Worm (Caenorhabditis elegans): ENCODE results near the gene W06F12.2.
A peak's percentile ranks its signal among the peaks of the same experiment; 100 is the strongest.

The W06F12.2 gene

ce11 chrIII:13718403-13718969 lies 13.0 kb downstream of the W06F12.2 start (continued):
- TF ChIP-seq Y67H2A.10 (GFP tag; conservative IDR thresholded peaks at IDR 0.05) (no peak), ztf-6 (GFP tag; IDR thresholded peaks at IDR 0.05) (no peak), F33H1.4 (GFP tag; IDR thresholded peaks at IDR 0.05) (no peak), madf-3 (GFP tag; IDR thresholded peaks at IDR 0.05) (no peak), F10E7.11 (tag; optimal IDR thresholded peaks at IDR 0.05) (no peak), ceh-40 (GFP tag; IDR thresholded peaks at IDR 0.05) (no peak), F37B4.10 (GFP tag; IDR thresholded peaks at IDR 0.05) (no peak), Y56A3A.18 (GFP tag; IDR thresholded peaks at IDR 0.05) (no peak), die-1 (tag; optimal IDR thresholded peaks at IDR 0.05) (no peak), dpl-1 (GFP tag; optimal IDR thresholded peaks at IDR 0.05) (no peak), nfya-2 (GFP tag; IDR thresholded peaks at IDR 0.05) (no peak), attf-5 (GFP tag; optimal IDR thresholded peaks at IDR 0.05) (peak; percentile 15), bed-1 (GFP tag; IDR thresholded peaks at IDR 0.05) (no peak), lsy-27 (tag; optimal IDR thresholded peaks at IDR 0.05; ENCODE audit: borderline replicate concordance, insufficient read depth) (no peak), Y95B8A.8 (GFP tag; IDR thresholded peaks at IDR 0.05) (no peak), nhr-80 (tag; optimal IDR thresholded peaks at IDR 0.05) (peak; percentile 42)

ce11 chrIII:13717505-13717904 lies 14.0 kb downstream of the W06F12.2 start:
- TF ChIP-seq F37B4.10 (GFP tag; IDR thresholded peaks at IDR 0.05) (no peak), mcd-1 (GFP tag; IDR thresholded peaks at IDR 0.05) (peak; percentile 31; the same call in 1 of the 2 replicates), nfyb-1 (GFP tag; IDR thresholded peaks at IDR 0.05) (peak; percentile 62; the same call in 1 of the 2 replicates), D2030.7 (GFP tag; IDR thresholded peaks at IDR 0.05) (no peak), chd-7 (tag; optimal IDR thresholded peaks at IDR 0.05) (peak; percentile 19), K12H6.12 (tag; optimal IDR thresholded peaks at IDR 0.05) (peak; percentile 8), rcor-1 (GFP tag; IDR thresholded peaks at IDR 0.05) (0 out of 2 replicates have a peak, but pooled peaks have one; percentile 39), ztf-6 (GFP tag; IDR thresholded peaks at IDR 0.05) (no peak), lin-26 (GFP tag; IDR thresholded peaks at IDR 0.05) (0 out of 2 replicates have a peak, but pooled peaks have one; percentile 15), tbx-9 (tag; optimal IDR thresholded peaks at IDR 0.05; ENCODE audit: borderline replicate concordance) (no peak), cebp-1 (GFP tag; IDR thresholded peaks at IDR 0.05) (no peak), cebp-1 (tag; optimal IDR thresholded peaks at IDR 0.05) (peak; percentile 42), hmg-1.2 (GFP tag; IDR thresholded peaks at IDR 0.05) (peak; percentile 78; the same call in 1 of the 2 replicates), pbrm-1 (GFP tag; IDR thresholded peaks at IDR 0.05) (0 out of 2 replicates have a peak, but pooled peaks have one; percentile 35), K11D2.4 (GFP tag; IDR thresholded peaks at IDR 0.05) (0 out of 2 replicates have a peak, but pooled peaks have one; percentile 24), attf-3 (GFP tag; conservative IDR thresholded peaks at IDR 0.05) (no peak), attf-5 (GFP tag; optimal IDR thresholded peaks at IDR 0.05) (peak; percentile 10), ztf-3 (GFP tag; optimal IDR thresholded peaks at IDR 0.05) (no peak), ceh-79 (tag; optimal IDR thresholded peaks at IDR 0.05) (no peak), zfh-2 (GFP tag; conservative IDR thresholded peaks at IDR 0.05) (peak; percentile 65), ceh-27 (GFP tag; optimal IDR thresholded peaks at IDR 0.05) (peak; percentile 41)

DNA sequence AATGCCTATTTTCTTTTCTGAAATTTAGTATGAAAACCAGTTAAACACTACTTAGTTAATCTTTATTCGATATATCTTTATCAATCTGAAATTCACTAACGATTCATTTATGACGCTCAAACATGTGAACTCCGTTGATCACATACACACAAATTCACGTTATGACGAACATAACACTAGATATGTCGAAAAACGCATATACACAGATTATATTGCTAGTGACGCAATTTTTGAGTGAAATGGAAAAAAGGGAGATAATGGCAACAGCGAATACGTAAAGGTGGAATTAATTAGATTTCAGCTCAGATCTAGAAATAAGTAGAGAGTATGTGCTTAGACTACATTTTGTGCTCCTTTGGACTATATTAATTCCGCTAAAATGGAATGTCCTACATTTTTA lies 14.7 kb downstream of the W06F12.2 start:
- TF ChIP-seq tbp1 (GFP tag; optimal IDR thresholded peaks at IDR 0.05) (no peak), K12H6.12 (tag; optimal IDR thresholded peaks at IDR 0.05) (no peak), F52B5.7 (tag; optimal IDR thresholded peaks at IDR 0.05) (no peak), mcd-1 (GFP tag; IDR thresholded peaks at IDR 0.05) (no peak), dox-1 (GFP tag; IDR thresholded peaks at IDR 0.05) (no peak), snpc-1.3 (tag; optimal IDR thresholded peaks at IDR 0.05; ENCODE audit: insufficient read depth) (no peak), hlh-12 (tag; optimal IDR thresholded peaks at IDR 0.05) (no peak), akir-1 (GFP tag; optimal IDR thresholded peaks at IDR 0.05) (no peak), zim-3 (tag; optimal IDR thresholded peaks at IDR 0.05) (no peak), ceh-58 (GFP tag; IDR thresholded peaks at IDR 0.05) (no peak), ceh-27 (GFP tag; optimal IDR thresholded peaks at IDR 0.05) (no peak), B0336.3 (GFP tag; IDR thresholded peaks at IDR 0.05) (no peak), ccch-3 (GFP tag; optimal IDR thresholded peaks at IDR 0.05) (no peak)
